Fruit fly (Drosophila melanogaster) whole organism, embryonic: Measurements from ENCODE around the gene Fmr1.
A peak's percentile ranks its signal among the peaks of the same experiment; 100 is the strongest.

ENCODE experiments used
- CG10147 ChIP-seq: fragments of 200-800 bp; sonication (Bioruptor generic); optimal IDR thresholded peaks from 2 replicates; lab custom pipeline; 2019; ENCODE audit warnings: missing biosample characterization, mild to moderate bottlenecking, missing genetic modification characterization, moderate library complexity
- CG10274 ChIP-seq: fragments of 200-800 bp; sonication (Bioruptor generic); optimal IDR thresholded peaks from 3 replicates; lab custom pipeline; 2017; ENCODE audit warnings: missing biosample characterization, mild to moderate bottlenecking, missing genetic modification characterization
- CG12104 ChIP-seq: fragments of 200-800 bp; sonication (Bioruptor generic); optimal IDR thresholded peaks from 3 replicates; lab custom pipeline; 2016; ENCODE audit warnings: missing biosample characterization, missing genetic modification characterization
- CG12744 ChIP-seq: fragments of 200-800 bp; sonication (Bioruptor generic); optimal IDR thresholded peaks from 2 replicates; lab custom pipeline; 2016; ENCODE audit warnings: missing biosample characterization, missing genetic modification characterization
- CG13287 ChIP-seq: fragments of 200-800 bp; sonication (Bioruptor generic); IDR thresholded peaks from 2 replicates; pipeline ENCODE4 v1.3.6; 2022; ENCODE audit warnings: missing biosample characterization, missing genetic modification characterization; ENCODE audit not compliant: partially characterized antibody
- CG14014 ChIP-seq: fragments of 200-800 bp; sonication (Bioruptor generic); IDR thresholded peaks from 2 replicates; pipeline ENCODE4 v1.3.6; 2022; ENCODE audit warnings: missing biosample characterization, missing genetic modification characterization
- CG14050 ChIP-seq: fragments of 200-800 bp; sonication (Bioruptor generic); IDR thresholded peaks from 3 replicates; pipeline ENCODE4 v1.3.6; 2022; ENCODE audit warnings: missing biosample characterization, missing genetic modification characterization
- CG16813 ChIP-seq: fragments of 200-800 bp; sonication (Bioruptor generic); IDR thresholded peaks from 3 replicates; pipeline ENCODE4 v1.3.6; 2022; ENCODE audit warnings: missing biosample characterization, missing genetic modification characterization; ENCODE audit not compliant: partially characterized antibody
- CG18011 ChIP-seq: fragments of 200-800 bp; sonication (Bioruptor generic); optimal IDR thresholded peaks from 2 replicates; lab custom pipeline; 2017; ENCODE audit warnings: missing biosample characterization, missing genetic modification characterization, mild to moderate bottlenecking, moderate library complexity, missing genotype
- CG32532 ChIP-seq: fragments of 200-800 bp; sonication (Bioruptor generic); IDR thresholded peaks from 2 replicates; pipeline ENCODE4 v1.3.6; 2022; ENCODE audit warnings: missing biosample characterization, missing genetic modification characterization
- CG42726 ChIP-seq: fragments of 200-800 bp; sonication (Bioruptor generic); IDR thresholded peaks from 2 replicates; pipeline ENCODE4 v1.3.6; 2022; ENCODE audit warnings: missing biosample characterization, missing genetic modification characterization; ENCODE audit not compliant: partially characterized antibody
- CG4707 ChIP-seq: fragments of 200-800 bp; sonication (Bioruptor generic); optimal IDR thresholded peaks from 2 replicates; lab custom pipeline; 2018; ENCODE audit warnings: missing biosample characterization, mild to moderate bottlenecking, missing genetic modification characterization, moderate library complexity
- CG6654 ChIP-seq: fragments of 200-800 bp; sonication (Bioruptor generic); optimal IDR thresholded peaks from 2 replicates; lab custom pipeline; 2017; ENCODE audit warnings: missing biosample characterization, mild to moderate bottlenecking, missing genetic modification characterization
- CG7556 ChIP-seq: fragments of 200-800 bp; sonication (Bioruptor generic); optimal IDR thresholded peaks from 2 replicates; lab custom pipeline; 2017; ENCODE audit warnings: missing biosample characterization, mild to moderate bottlenecking, missing genetic modification characterization
- CG7745 ChIP-seq: fragments of 200-800 bp; sonication (Bioruptor generic); optimal IDR thresholded peaks from 2 replicates; lab custom pipeline; 2018; ENCODE audit warnings: missing biosample characterization, mild to moderate bottlenecking, missing genetic modification characterization, moderate library complexity
- CG7839 ChIP-seq: fragments of 200-800 bp; sonication (Bioruptor generic); optimal IDR thresholded peaks from 3 replicates; lab custom pipeline; 2018; ENCODE audit warnings: missing biosample characterization, mild to moderate bottlenecking, missing genetic modification characterization, moderate library complexity
- CG9215 ChIP-seq: fragments of 200-800 bp; sonication (Bioruptor generic); IDR thresholded peaks from 2 replicates; pipeline ENCODE4 v1.3.6; 2022; ENCODE audit warnings: missing biosample characterization, missing genetic modification characterization
- CoRest ChIP-seq: fragments of 200-800 bp; sonication (Bioruptor generic); optimal IDR thresholded peaks from 3 replicates; lab custom pipeline; 2018; ENCODE audit warnings: missing biosample characterization, mild to moderate bottlenecking, missing genetic modification characterization, moderate library complexity
- Dek ChIP-seq: fragments of 200-800 bp; sonication (Bioruptor generic); optimal IDR thresholded peaks from 3 replicates; lab custom pipeline; 2019; ENCODE audit warnings: missing biosample characterization, mild to moderate bottlenecking, missing genetic modification characterization, moderate library complexity
- Dip2 ChIP-seq: fragments of 200-800 bp; sonication (Bioruptor generic); IDR thresholded peaks from 2 replicates; pipeline ENCODE4 v1.3.6; 2022; ENCODE audit warnings: missing biosample characterization, missing genetic modification characterization
- Ets65A ChIP-seq: fragments of 200-800 bp; sonication (Bioruptor generic); peaks from one replicate; lab custom pipeline; 2016; ENCODE audit warnings: missing biosample characterization, missing genetic modification characterization
- Fer3 ChIP-seq: fragments of 200-800 bp; sonication (Bioruptor generic); optimal IDR thresholded peaks from 2 replicates; lab custom pipeline; 2018; ENCODE audit warnings: missing biosample characterization, mild to moderate bottlenecking, missing genetic modification characterization, moderate library complexity
- HmgZ ChIP-seq: fragments of 200-800 bp; sonication (Bioruptor generic); optimal IDR thresholded peaks from 2 replicates; lab custom pipeline; 2018; ENCODE audit warnings: missing biosample characterization, mild to moderate bottlenecking, missing genetic modification characterization
- Hr3 ChIP-seq: fragments of 200-800 bp; sonication (Bioruptor generic); optimal IDR thresholded peaks from 3 replicates; lab custom pipeline; 2016; ENCODE audit warnings: missing biosample characterization, missing genetic modification characterization
- MESR4 ChIP-seq: fragments of 200-800 bp; sonication (Bioruptor generic); optimal IDR thresholded peaks from 2 replicates; lab custom pipeline; 2018; ENCODE audit warnings: missing biosample characterization, mild to moderate bottlenecking, missing genetic modification characterization, moderate library complexity
- Med ChIP-seq: fragments of 200-800 bp; sonication (Bioruptor generic); peaks from one replicate; lab custom pipeline; 2016; ENCODE audit warnings: missing biosample characterization, missing genetic modification characterization, mild to moderate bottlenecking, inconsistent platforms, moderate library complexity
- Mes4 ChIP-seq: fragments of 200-800 bp; sonication (Bioruptor generic); optimal IDR thresholded peaks from 2 replicates; lab custom pipeline; 2016; ENCODE audit warnings: missing biosample characterization, missing genetic modification characterization
- Trl ChIP-seq, 3 experiments: fragments of >200 bp in 2 of 3; fragments of 200-800 bp in 1 of 3; sonication (Bioruptor generic) in 1 of 3; optimal IDR thresholded peaks; 2 replicates in 1 of 3; 3 replicates in 2 of 3; lab custom pipeline; 2016 to 2017; ENCODE audit warnings: missing biosample characterization in 1 of 3, missing genetic modification characterization in 1 of 3
- Vsx1 ChIP-seq: fragments of 200-800 bp; sonication (Bioruptor generic); optimal IDR thresholded peaks from 2 replicates; lab custom pipeline; 2017; ENCODE audit warnings: missing biosample characterization, mild to moderate bottlenecking, missing genetic modification characterization, missing genetic modification reagents
- chinmo ChIP-seq: fragments of 200-800 bp; sonication (Bioruptor generic); IDR thresholded peaks from 4 replicates; pipeline ENCODE4 v1.3.6; 2022; ENCODE audit warnings: missing biosample characterization, missing genetic modification characterization; ENCODE audit not compliant: partially characterized antibody
- dpn ChIP-seq, 2 experiments: fragments of 200-800 bp; sonication (Bioruptor generic); optimal IDR thresholded peaks; 3 replicates each; lab custom pipeline; 2016; ENCODE audit warnings: missing biosample characterization in 2 of 2, missing genetic modification characterization in 2 of 2
- ewg ChIP-seq: fragments of 200-800 bp; sonication (Bioruptor generic); optimal IDR thresholded peaks from 3 replicates; lab custom pipeline; 2017; ENCODE audit warnings: mild to moderate bottlenecking, missing biosample characterization, missing genetic modification reagents, missing genetic modification characterization
- grn ChIP-seq: fragments of 200-800 bp; sonication (Bioruptor generic); optimal IDR thresholded peaks from 3 replicates; lab custom pipeline; 2017; ENCODE audit warnings: missing biosample characterization, missing genetic modification characterization
- gt ChIP-seq: fragments of 200-800 bp; sonication (Bioruptor generic); IDR thresholded peaks from 2 replicates; pipeline ENCODE4 v1.3.6; 2022; ENCODE audit warnings: missing biosample characterization, missing genetic modification characterization
- nerfin-2 ChIP-seq: fragments of 200-800 bp; sonication (Bioruptor generic); IDR thresholded peaks from 2 replicates; pipeline ENCODE4 v1.3.6; 2022; ENCODE audit warnings: missing biosample characterization, missing genetic modification characterization; ENCODE audit not compliant: partially characterized antibody
- onecut ChIP-seq: fragments of 200-800 bp; sonication (Bioruptor generic); IDR thresholded peaks from 2 replicates; pipeline ENCODE4 v1.3.6; 2022; ENCODE audit warnings: missing biosample characterization, missing genetic modification characterization
- org-1 ChIP-seq: fragments of 200-800 bp; sonication (Bioruptor generic); optimal IDR thresholded peaks from 2 replicates; lab custom pipeline; 2017; ENCODE audit warnings: missing biosample characterization, missing genetic modification characterization
- trem ChIP-seq: fragments of 200-800 bp; optimal IDR thresholded peaks from 3 replicates; lab custom pipeline; 2019; ENCODE audit warnings: missing biosample characterization, mild to moderate bottlenecking, missing genetic modification characterization, moderate library complexity
- zen2 ChIP-seq: fragments of 200-800 bp; sonication (Bioruptor generic); IDR thresholded peaks from 3 replicates; pipeline ENCODE4 v1.3.6; 2022; ENCODE audit warnings: missing biosample characterization, missing genetic modification characterization; ENCODE audit not compliant: partially characterized antibody

The Fmr1 gene

DNA sequence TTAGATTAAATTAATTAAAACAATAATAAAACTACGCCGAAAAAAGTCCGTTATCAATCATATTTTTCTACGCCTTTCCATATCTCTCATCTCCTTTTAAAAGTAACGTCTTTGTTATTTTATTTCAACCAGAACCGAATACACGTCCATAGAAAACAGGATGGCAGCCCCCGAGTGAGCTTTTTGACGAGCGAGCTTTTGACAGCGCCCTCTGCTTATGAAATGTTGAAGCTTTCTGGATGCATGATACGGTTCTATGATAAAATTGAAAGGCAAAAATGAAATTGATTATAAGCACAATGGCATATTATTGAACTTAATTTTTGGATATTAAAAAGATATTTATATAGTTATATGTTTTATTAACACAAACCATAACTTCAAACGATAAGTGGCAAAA is 33.3 kb downstream of the Fmr1 start (continued):
- TF ChIP-seq CG13287 (GFP tag; lab: Robert Waterston, UW) (peak; percentile 10; the same call in 1 of the 2 replicates), Ets65A (GFP tag; lab: Kevin White, UChicago) (no peak), CG14050 (GFP tag; lab: Robert Waterston, UW) (no peak), CG7839 (tag; lab: Kevin White, UChicago) (no peak), Med (GFP tag; lab: Kevin White, UChicago) (peak; percentile 68), HmgZ (tag; lab: Kevin White, UChicago) (peak; percentile 28), onecut (GFP tag; lab: Robert Waterston, UW) (peak; percentile 17; the same call in 1 of the 2 replicates), Dip2 (GFP tag; lab: Robert Waterston, UW) (peak; percentile 89), nerfin-2 (peak; percentile 7; the same call in 1 of the 2 replicates), CG7556 (GFP tag; lab: Kevin White, UChicago) (no peak), org-1 (GFP tag; lab: Kevin White, UChicago) (no peak), trem (tag; lab: Kevin White, UChicago) (peak; percentile 95), MESR4 (GFP tag; lab: Kevin White, UChicago) (no peak), ewg (GFP tag; lab: Kevin White, UChicago) (no peak), grn (GFP tag; lab: Kevin White, UChicago) (peak; percentile 33), Trl (optimal IDR thresholded peaks at IDR 0.05; lab: Kevin White, UChicago) (no peak), Trl (GFP tag; optimal IDR thresholded peaks at IDR 0.05; lab: Kevin White, UChicago) (no peak), CoRest (tag; lab: Kevin White, UChicago) (peak; percentile 21), Hr3 (GFP tag; lab: Kevin White, UChicago) (no peak), CG32532 (GFP tag; lab: Robert Waterston, UW) (peak; percentile 27; the same call in 1 of the 2 replicates), chinmo (GFP tag; lab: Robert Waterston, UW) (0 out of 4 replicates have a peak, but pooled peaks have one; percentile 14), zen2 (no peak), Dek (tag; lab: Kevin White, UChicago) (peak; percentile 22), dpn (GFP tag; optimal IDR thresholded peaks at IDR 0.05; lab: Kevin White, UChicago) (peak in 1 of 2 experiments; percentile 13), CG42726 (GFP tag; lab: Robert Waterston, UW) (no peak)

DNA sequence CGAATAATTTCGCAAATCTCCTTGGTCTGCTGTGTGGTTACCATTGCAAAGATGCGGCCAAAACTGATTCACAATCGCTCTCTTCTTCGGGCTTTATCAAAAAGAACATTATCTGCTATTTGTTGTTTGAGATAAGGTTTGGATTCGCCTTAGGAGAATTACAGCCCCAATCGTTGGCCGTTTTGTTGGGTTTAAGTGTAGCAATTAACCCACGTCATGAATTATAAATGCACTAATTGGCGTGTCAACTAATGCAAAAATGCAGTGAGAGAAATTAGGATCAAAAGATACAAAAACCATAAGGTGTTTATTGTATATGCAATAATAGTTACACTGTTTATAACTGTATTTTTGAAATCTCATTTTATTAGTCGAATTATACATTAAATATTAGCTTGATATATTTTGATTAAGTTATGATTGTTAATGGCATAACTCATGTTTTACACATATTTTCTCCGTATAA is 34.6 kb downstream of the Fmr1 start, which contains the start of gene Alp13:
TSS of gene Alp13 (minus strand) at position 51 of the 466 bp plus-strand sequence.
- TF ChIP-seq CG12104 (GFP tag; lab: Kevin White, UChicago): no peak
- TF ChIP-seq CG7745 (tag; lab: Kevin White, UChicago): no peak
- no peak for TF ChIP-seq Vsx1 (GFP tag; lab: Kevin White, UChicago)
- TF ChIP-seq CG10274: no peak
- TF ChIP-seq, all 482 proteins: peak for 0

dm6 chr3R:10070817-10071216 is 39.1 kb downstream of the Fmr1 start, which contains the start of gene nerfin-2:
TSS of gene nerfin-2 (plus strand) at chr3R:10071117.
- TF ChIP-seq Mes4 (GFP tag; lab: Kevin White, UChicago) (no peak), gt (no peak), CG9215 (no peak), CG6654 (GFP tag; lab: Kevin White, UChicago) (no peak), CG14014 (GFP tag; lab: Robert Waterston, UW) (no peak), CG10147 (no peak), CG18011 (GFP tag; lab: Kevin White, UChicago) (no peak), Fer3 (tag; lab: Kevin White, UChicago) (no peak), CG12744 (GFP tag; lab: Kevin White, UChicago) (no peak), CG16813 (no peak), CG4707 (no peak)
